Worm (Caenorhabditis elegans) whole organism, late embryonic: ENCODE data around the gene slc-25A21.

ENCODE experiments used
- C08G9.2 ChIP-seq: sonication (generic microtip); optimal IDR thresholded peaks from 2 replicates; lab custom pipeline; 2016; ENCODE audit warnings: mild to moderate bottlenecking, missing genetic modification characterization, moderate library complexity, missing compliant biosample characterization
- C38D4.7 ChIP-seq: fragments of 200-800 bp; sonication (Bioruptor generic); optimal IDR thresholded peaks from 2 replicates; lab custom pipeline; 2018; ENCODE audit warnings: mild to moderate bottlenecking, missing genetic modification characterization, moderate library complexity, missing compliant biosample characterization
- K02D7.2 ChIP-seq: sonication (generic microtip); optimal IDR thresholded peaks from 2 replicates; lab custom pipeline; 2017; ENCODE audit warnings: mild to moderate bottlenecking, missing genetic modification characterization, missing compliant biosample characterization
- K09A11.1 ChIP-seq: sonication (generic microtip); optimal IDR thresholded peaks from 2 replicates; lab custom pipeline; 2017; ENCODE audit warnings: antibody characterized with exemption, mild to moderate bottlenecking, missing genetic modification characterization, missing compliant biosample characterization; ENCODE audit not compliant: insufficient read depth
- T23F11.4 ChIP-seq: fragments of 200-800 bp; sonication (Bioruptor generic); optimal IDR thresholded peaks from 2 replicates; lab custom pipeline; 2018; ENCODE audit warnings: mild to moderate bottlenecking, missing genetic modification characterization, missing compliant biosample characterization
- ama-1 ChIP-seq: fragments of 150-350 bp; optimal IDR thresholded peaks from 2 replicates; lab custom pipeline; 2014
- ceh-14 ChIP-seq: sonication (generic microtip); optimal IDR thresholded peaks from 2 replicates; lab custom pipeline; 2016; ENCODE audit warnings: missing genotype, missing genetic modification characterization, missing compliant biosample characterization
- ceh-19 ChIP-seq: fragments of 200-800 bp; sonication (Bioruptor generic); optimal IDR thresholded peaks from 2 replicates; lab custom pipeline; 2018; ENCODE audit warnings: mild to moderate bottlenecking, missing genetic modification characterization, missing compliant biosample characterization
- ceh-22 ChIP-seq: sonication (generic microtip); optimal IDR thresholded peaks from 2 replicates; lab custom pipeline; 2017; ENCODE audit warnings: missing biosample characterization, missing genetic modification characterization
- ceh-24 ChIP-seq: sonication (generic microtip); optimal IDR thresholded peaks from 2 replicates; lab custom pipeline; 2016; ENCODE audit warnings: mild to moderate bottlenecking, missing genetic modification characterization, missing compliant biosample characterization
- ceh-30 ChIP-seq: fragments of 150-350 bp; optimal IDR thresholded peaks from 2 replicates; lab custom pipeline; 2014; ENCODE audit warnings: missing biosample characterization, missing genetic modification characterization
- ceh-48 ChIP-seq: sonication (generic microtip); optimal IDR thresholded peaks from 2 replicates; lab custom pipeline; 2016; ENCODE audit warnings: missing genetic modification characterization, inconsistent platforms, missing compliant biosample characterization
- ceh-6 ChIP-seq: fragments of 200-800 bp; sonication (Bioruptor generic); optimal IDR thresholded peaks from 2 replicates; lab custom pipeline; 2018; ENCODE audit warnings: mild to moderate bottlenecking, missing genetic modification characterization, missing compliant biosample characterization
- ceh-9 ChIP-seq: sonication (generic microtip); optimal IDR thresholded peaks from 2 replicates; lab custom pipeline; 2016; ENCODE audit warnings: mild to moderate bottlenecking, missing genetic modification characterization, inconsistent platforms, missing compliant biosample characterization
- dve-1 ChIP-seq: sonication (generic microtip); optimal IDR thresholded peaks from 2 replicates; lab custom pipeline; 2017; ENCODE audit warnings: antibody characterized with exemption, mild to moderate bottlenecking, missing genetic modification characterization, missing compliant biosample characterization
- elt-2 ChIP-seq: sonication (generic microtip); optimal IDR thresholded peaks from 2 replicates; lab custom pipeline; 2016; ENCODE audit warnings: missing genetic modification reagents, missing genetic modification characterization, missing compliant biosample characterization
- elt-4 ChIP-seq: sonication (generic microtip); optimal IDR thresholded peaks from 2 replicates; lab custom pipeline; 2016; ENCODE audit warnings: missing genetic modification characterization, missing compliant biosample characterization
- ets-4 ChIP-seq: sonication (generic microtip); optimal IDR thresholded peaks from 2 replicates; lab custom pipeline; 2016; ENCODE audit warnings: missing genetic modification characterization, missing compliant biosample characterization
- eyg-1 ChIP-seq: sonication (generic microtip); optimal IDR thresholded peaks from 2 replicates; lab custom pipeline; 2016; ENCODE audit warnings: missing genotype, missing genetic modification characterization, missing compliant biosample characterization
- fax-1 ChIP-seq: sonication (generic microtip); optimal IDR thresholded peaks from 2 replicates; lab custom pipeline; 2016; ENCODE audit warnings: missing genotype, missing genetic modification characterization, missing compliant biosample characterization
- fkh-6 ChIP-seq: sonication (generic microtip); optimal IDR thresholded peaks from 2 replicates; lab custom pipeline; 2016; ENCODE audit warnings: missing genetic modification characterization, missing compliant biosample characterization
- hlh-30 ChIP-seq: sonication (generic microtip); optimal IDR thresholded peaks from 2 replicates; lab custom pipeline; 2017; ENCODE audit warnings: antibody characterized with exemption, missing genetic modification characterization, missing compliant biosample characterization; ENCODE audit not compliant: insufficient read depth
- lim-6 ChIP-seq: sonication (generic microtip); optimal IDR thresholded peaks from 2 replicates; lab custom pipeline; 2016; ENCODE audit warnings: missing genetic modification characterization, missing compliant biosample characterization
- madf-2 ChIP-seq: sonication (generic microtip); optimal IDR thresholded peaks from 2 replicates; lab custom pipeline; 2017; ENCODE audit warnings: missing genetic modification characterization, missing compliant biosample characterization
- nfya-1 ChIP-seq: sonication (generic microtip); optimal IDR thresholded peaks from 2 replicates; lab custom pipeline; 2017; ENCODE audit warnings: missing genetic modification characterization, mild to moderate bottlenecking, missing compliant biosample characterization, antibody characterized with exemption, moderate library complexity
- nhr-11 ChIP-seq: fragments of 150-350 bp; optimal IDR thresholded peaks from 2 replicates; lab custom pipeline; 2014; ENCODE audit warnings: missing biosample characterization, missing genetic modification characterization
- nhr-232 ChIP-seq: sonication (generic microtip); optimal IDR thresholded peaks from 2 replicates; lab custom pipeline; 2016; ENCODE audit warnings: missing genetic modification characterization, missing compliant biosample characterization
- npax-4 ChIP-seq: sonication (generic microtip); optimal IDR thresholded peaks from 2 replicates; lab custom pipeline; 2016; ENCODE audit warnings: missing genetic modification characterization, missing compliant biosample characterization
- odd-2 ChIP-seq: sonication (generic microtip); optimal IDR thresholded peaks from 2 replicates; lab custom pipeline; 2017; ENCODE audit warnings: antibody characterized with exemption, mild to moderate bottlenecking, missing genetic modification characterization, missing compliant biosample characterization
- pat-9 ChIP-seq: fragments of 200-800 bp; sonication (Bioruptor generic); optimal IDR thresholded peaks from 2 replicates; lab custom pipeline; 2018; ENCODE audit warnings: mild to moderate bottlenecking, missing genetic modification characterization, moderate library complexity, missing compliant biosample characterization
- pax-1 ChIP-seq: fragments of 150-350 bp; optimal IDR thresholded peaks from 2 replicates; lab custom pipeline; 2014; ENCODE audit warnings: missing biosample characterization, missing genetic modification characterization
- pha-4 ChIP-seq: fragments of 150-350 bp; optimal IDR thresholded peaks from 2 replicates; lab custom pipeline; 2018; ENCODE audit warnings: missing biosample characterization, missing genetic modification reagents, missing genetic modification characterization
- pqm-1 ChIP-seq: sonication (generic microtip); optimal IDR thresholded peaks from 2 replicates; lab custom pipeline; 2016; ENCODE audit warnings: missing genetic modification characterization, missing compliant biosample characterization
- pros-1 ChIP-seq: fragments of 150-350 bp; optimal IDR thresholded peaks from 2 replicates; lab custom pipeline; 2014; ENCODE audit warnings: missing biosample characterization, missing genetic modification reagents, missing genetic modification characterization
- ref-2 ChIP-seq: sonication (generic microtip); optimal IDR thresholded peaks from 2 replicates; lab custom pipeline; 2016; ENCODE audit warnings: missing genetic modification characterization, missing compliant biosample characterization
- sdc-2 ChIP-seq: sonication (generic microtip); optimal IDR thresholded peaks from 2 replicates; lab custom pipeline; 2016; ENCODE audit warnings: missing genotype, missing genetic modification characterization, missing compliant biosample characterization
- sox-2 ChIP-seq: fragments of 200-800 bp; sonication (Bioruptor generic); IDR thresholded peaks from 2 replicates; pipeline ENCODE4 v1.3.6; 2022; ENCODE audit warnings: missing genetic modification reagents, missing genetic modification characterization, missing compliant biosample characterization
- sox-4 ChIP-seq: sonication (generic microtip); optimal IDR thresholded peaks from 2 replicates; lab custom pipeline; 2017; ENCODE audit warnings: mild to moderate bottlenecking, missing genetic modification characterization, inconsistent platforms, missing compliant biosample characterization
- tbx-2 ChIP-seq: sonication (generic microtip); optimal IDR thresholded peaks from 2 replicates; lab custom pipeline; 2016; ENCODE audit warnings: missing genetic modification characterization, missing compliant biosample characterization
- tbx-7 ChIP-seq: sonication (generic microtip); optimal IDR thresholded peaks from 2 replicates; lab custom pipeline; 2016; ENCODE audit warnings: missing genotype, missing genetic modification characterization, missing compliant biosample characterization
- unc-42 ChIP-seq: sonication (generic microtip); optimal IDR thresholded peaks from 2 replicates; lab custom pipeline; 2016; ENCODE audit warnings: missing genotype, missing genetic modification characterization, missing compliant biosample characterization
- unc-55 ChIP-seq: sonication (generic microtip); optimal IDR thresholded peaks from 2 replicates; lab custom pipeline; 2017; ENCODE audit warnings: missing biosample characterization, missing genetic modification reagents, missing genetic modification characterization
- unc-86 ChIP-seq: sonication (generic microtip); optimal IDR thresholded peaks from 2 replicates; lab custom pipeline; 2016; ENCODE audit warnings: missing genetic modification characterization, missing compliant biosample characterization
- zip-5 ChIP-seq: sonication (generic microtip); optimal IDR thresholded peaks from 2 replicates; lab custom pipeline; 2016; ENCODE audit warnings: missing genetic modification characterization, missing compliant biosample characterization
- ztf-16 ChIP-seq: sonication (generic microtip); optimal IDR thresholded peaks from 2 replicates; lab custom pipeline; 2017; ENCODE audit warnings: missing genetic modification characterization, missing compliant biosample characterization

slc-25A21 gene

DNA sequence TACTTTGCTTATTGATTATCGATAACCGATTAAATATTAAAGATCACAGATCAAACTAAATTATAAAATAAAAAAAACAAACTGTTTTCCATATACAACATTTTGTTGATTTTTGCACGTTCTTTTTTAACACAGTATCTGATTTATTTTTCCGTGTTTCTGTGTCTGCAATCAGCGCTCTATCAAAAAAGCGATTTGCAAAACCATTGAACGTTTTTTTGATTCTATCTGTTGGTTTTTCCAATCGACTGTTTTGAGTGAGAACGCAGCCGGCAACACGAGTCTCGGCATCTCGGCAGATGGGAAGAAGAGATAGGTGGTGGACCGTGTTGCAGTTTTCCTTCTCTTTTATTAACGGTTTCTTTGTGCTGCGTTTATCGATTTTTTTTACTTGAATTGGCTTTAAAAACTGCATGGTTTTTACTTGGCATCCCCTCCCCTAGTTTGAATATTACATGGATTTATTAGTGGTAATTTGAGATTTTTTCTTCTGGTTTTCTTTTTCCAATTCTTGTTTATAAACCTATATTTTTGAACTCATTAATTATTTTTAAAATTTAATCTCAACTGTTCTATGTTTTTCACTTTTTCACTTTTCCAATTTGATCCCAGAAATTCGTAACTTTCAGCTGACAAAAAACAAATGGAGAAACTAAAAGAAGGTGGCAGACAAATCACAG, at the start of gene slc-25A21:
Gene slc-25A21, plus strand, starts transcription at position 630 of the 680 bp plus-strand sequence.
- TF ChIP-seq fax-1 (tag; lab: Kevin White, UChicago) (no peak), odd-2 (no peak), npax-4 (tag; lab: Kevin White, UChicago) (no peak), unc-42 (tag; lab: Kevin White, UChicago) (no peak), eyg-1 (tag; lab: Kevin White, UChicago) (no peak), nhr-11 (tag; lab: Kevin White, UChicago) (no peak), madf-2 (tag; lab: Kevin White, UChicago) (no peak), unc-55 (no peak), pqm-1 (tag; lab: Kevin White, UChicago) (no peak), ceh-9 (tag; lab: Kevin White, UChicago) (no peak), pax-1 (tag; lab: Kevin White, UChicago) (no peak), tbx-2 (tag; lab: Kevin White, UChicago) (no peak), hlh-30 (no peak), ztf-16 (tag; lab: Kevin White, UChicago) (no peak), K09A11.1 (tag; lab: Kevin White, UChicago) (no peak), elt-4 (tag; lab: Kevin White, UChicago) (no peak), tbx-7 (tag; lab: Kevin White, UChicago) (no peak), ama-1 (lab: Kevin White, UChicago) (no peak), ceh-19 (no peak), ceh-30 (tag; lab: Kevin White, UChicago) (no peak)

DNA sequence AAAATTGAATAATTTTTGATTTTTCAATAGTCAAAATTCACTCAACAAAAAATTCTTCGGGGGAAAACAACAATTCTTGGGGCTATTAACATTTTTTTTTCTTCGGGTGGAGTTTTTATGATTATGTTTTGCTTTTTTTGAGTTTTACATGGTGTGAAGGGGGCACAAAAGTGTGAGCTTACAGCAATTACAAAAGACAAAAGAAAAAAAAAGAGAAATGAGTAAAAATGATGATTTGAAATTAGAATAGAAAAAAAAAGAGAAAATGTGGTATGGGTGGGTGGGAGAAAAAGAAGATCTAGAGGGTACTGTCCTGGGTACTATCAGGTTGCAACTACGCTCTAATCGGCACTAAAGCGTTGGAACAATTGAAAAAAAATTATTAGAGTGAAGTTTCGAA, 48.8 kb upstream of the slc-25A21 start:
- no peak for TF ChIP-seq sox-4 (tag; lab: Kevin White, UChicago)
- no peak for TF ChIP-seq ceh-19
- TF ChIP-seq pros-1 = no peak
- TF ChIP-seq ceh-6 (GFP tag; lab: Kevin White, UChicago) = no peak
- no peak for TF ChIP-seq fax-1 (tag; lab: Kevin White, UChicago)
- TF ChIP-seq zip-5 (tag; lab: Kevin White, UChicago) = no peak
- no peak for TF ChIP-seq ceh-22 (tag; lab: Kevin White, UChicago)
- TF ChIP-seq K02D7.2 (tag; lab: Kevin White, UChicago) = no peak
- TF ChIP-seq npax-4 (tag; lab: Kevin White, UChicago) = no peak
- TF ChIP-seq ceh-48 (tag; lab: Kevin White, UChicago) = no peak
- TF ChIP-seq pat-9 (tag; lab: Kevin White, UChicago) = no peak
- TF ChIP-seq K09A11.1 (tag; lab: Kevin White, UChicago) = no peak
- TF ChIP-seq ztf-16 (tag; lab: Kevin White, UChicago) = no peak
- TF ChIP-seq elt-2 (tag; lab: Kevin White, UChicago) = no peak
- TF ChIP-seq C38D4.7 (GFP tag; lab: Kevin White, UChicago) = no peak
- no peak for TF ChIP-seq ceh-30 (tag; lab: Kevin White, UChicago)
- no peak for TF ChIP-seq dve-1 (tag; lab: Kevin White, UChicago)
- TF ChIP-seq, all 69 proteins: peak for 0

- TF ChIP-seq sox-2 (GFP tag; lab: Robert Waterston, UW) (0 out of 2 replicates have a peak, but pooled peaks have one; percentile 2), ztf-16 (tag; lab: Kevin White, UChicago) (no peak), madf-2 (tag; lab: Kevin White, UChicago) (no peak), ceh-14 (no peak), unc-86 (no peak), ceh-6 (GFP tag; lab: Kevin White, UChicago) (no peak), ref-2 (tag; lab: Kevin White, UChicago) (no peak), nhr-232 (no peak), sdc-2 (tag; lab: Kevin White, UChicago) (no peak), nfya-1 (tag; lab: Kevin White, UChicago) (peak; percentile 14), ceh-30 (tag; lab: Kevin White, UChicago) (no peak), hlh-30 (no peak), pha-4 (no peak), C08G9.2 (tag; lab: Kevin White, UChicago) (no peak), tbx-7 (tag; lab: Kevin White, UChicago) (no peak), pros-1 (no peak), lim-6 (tag; lab: Kevin White, UChicago) (no peak), zip-5 (tag; lab: Kevin White, UChicago) (no peak), ets-4 (tag; lab: Kevin White, UChicago) (no peak), ceh-24 (tag; lab: Kevin White, UChicago) (no peak), fkh-6 (tag; lab: Kevin White, UChicago) (no peak), T23F11.4 (GFP tag; lab: Kevin White, UChicago) (no peak), ceh-48 (tag; lab: Kevin White, UChicago) (peak; percentile 61), elt-4 (tag; lab: Kevin White, UChicago) (no peak)
Measured at ce11 chrX:16143853-16144252, 45.8 kb upstream of the slc-25A21 start.
